Fruit fly (Drosophila melanogaster) whole organism, embryonic: ENCODE results near the gene dia.

Experiments
- Adf1 ChIP-seq: fragments of 200-800 bp; sonication (Bioruptor generic); IDR thresholded peaks from 2 replicates; pipeline ENCODE4 v1.3.6; 2022; ENCODE audit warnings: missing biosample characterization, missing genetic modification characterization
- Atf3 ChIP-seq: fragments of 200-800 bp; sonication (Bioruptor generic); optimal IDR thresholded peaks from 3 replicates; lab custom pipeline; 2016; ENCODE audit warnings: missing biosample characterization, missing genetic modification characterization
- BEAF-32 ChIP-seq: fragments of 200-800 bp; sonication (Bioruptor generic); optimal IDR thresholded peaks from 3 replicates; lab custom pipeline; 2017; ENCODE audit warnings: missing biosample characterization, missing genetic modification characterization, mild to moderate bottlenecking, moderate library complexity, missing genetic modification reagents
- CG11695 ChIP-seq: fragments of 200-800 bp; sonication (Bioruptor generic); IDR thresholded peaks from 3 replicates; pipeline ENCODE4 v1.3.6; 2022; ENCODE audit warnings: missing biosample characterization, missing genetic modification characterization
- CG13123 ChIP-seq: fragments of 200-800 bp; sonication (Bioruptor generic); optimal IDR thresholded peaks from 2 replicates; lab custom pipeline; 2016; ENCODE audit warnings: missing biosample characterization, missing genetic modification characterization
- CG16863 ChIP-seq: fragments of 200-800 bp; sonication (Bioruptor generic); optimal IDR thresholded peaks from 3 replicates; lab custom pipeline; 2016; ENCODE audit warnings: missing biosample characterization, missing genetic modification characterization
- CG17328 ChIP-seq: fragments of 200-800 bp; sonication (Bioruptor generic); IDR thresholded peaks from 2 replicates; pipeline ENCODE4 v1.3.6; 2022; ENCODE audit warnings: missing biosample characterization, missing genetic modification characterization
- CG2678 ChIP-seq: fragments of 200-800 bp; sonication (Bioruptor generic); optimal IDR thresholded peaks from 3 replicates; lab custom pipeline; 2019; ENCODE audit warnings: missing biosample characterization, mild to moderate bottlenecking, missing genetic modification characterization, moderate library complexity
- CG3281 ChIP-seq: fragments of 200-800 bp; sonication (Bioruptor generic); optimal IDR thresholded peaks from 3 replicates; lab custom pipeline; 2017; ENCODE audit warnings: missing biosample characterization, mild to moderate bottlenecking, missing genetic modification characterization
- CG42726 ChIP-seq: fragments of 200-800 bp; sonication (Bioruptor generic); IDR thresholded peaks from 2 replicates; pipeline ENCODE4 v1.3.6; 2022; ENCODE audit warnings: missing biosample characterization, missing genetic modification characterization; ENCODE audit not compliant: partially characterized antibody
- CG43689 ChIP-seq: fragments of 200-800 bp; sonication (Bioruptor generic); IDR thresholded peaks from 2 replicates; pipeline ENCODE4 v1.3.6; 2022; ENCODE audit warnings: missing biosample characterization, missing genetic modification characterization
- CG4617 ChIP-seq: fragments of 200-800 bp; sonication (Bioruptor generic); optimal IDR thresholded peaks from 3 replicates; lab custom pipeline; 2016; ENCODE audit warnings: missing biosample characterization, missing genetic modification characterization, borderline replicate concordance
- CG7987 ChIP-seq: fragments of 200-800 bp; sonication (Bioruptor generic); optimal IDR thresholded peaks from 2 replicates; lab custom pipeline; 2018; ENCODE audit warnings: missing biosample characterization, mild to moderate bottlenecking, missing genetic modification characterization, moderate library complexity
- CG8765 ChIP-seq: fragments of 200-800 bp; sonication (Bioruptor generic); IDR thresholded peaks from 2 replicates; pipeline ENCODE4 v1.3.6; 2022; ENCODE audit warnings: missing biosample characterization, missing genetic modification characterization
- Fer1 ChIP-seq: fragments of 200-800 bp; sonication (Bioruptor generic); optimal IDR thresholded peaks from 2 replicates; lab custom pipeline; 2017; ENCODE audit warnings: missing biosample characterization, mild to moderate bottlenecking, missing genetic modification characterization
- HHEX ChIP-seq: fragments of 200-800 bp; sonication (Bioruptor generic); optimal IDR thresholded peaks from 3 replicates; lab custom pipeline; 2017; ENCODE audit warnings: missing biosample characterization, mild to moderate bottlenecking, missing genetic modification characterization, missing genetic modification reagents
- HLH4C ChIP-seq: fragments of 200-800 bp; sonication (Bioruptor generic); IDR thresholded peaks from 3 replicates; pipeline ENCODE4 v1.3.6; 2022; ENCODE audit warnings: missing biosample characterization, missing genetic modification characterization; ENCODE audit not compliant: partially characterized antibody
- Hr3 ChIP-seq: fragments of 200-800 bp; sonication (Bioruptor generic); optimal IDR thresholded peaks from 3 replicates; lab custom pipeline; 2016; ENCODE audit warnings: missing biosample characterization, missing genetic modification characterization
- Hr78 ChIP-seq, 2 experiments: fragments of 200-800 bp in 1 of 2; fragments of >200 bp in 1 of 2; sonication (Bioruptor generic) in 1 of 2; optimal IDR thresholded peaks; 2 replicates each; lab custom pipeline; 2017 to 2019; ENCODE audit warnings: missing biosample characterization in 2 of 2, missing genetic modification characterization in 2 of 2, mild to moderate bottlenecking in 1 of 2, moderate library complexity in 1 of 2
- Mad ChIP-seq: fragments of 200-800 bp; sonication (Bioruptor generic); optimal IDR thresholded peaks from 2 replicates; lab custom pipeline; 2016; ENCODE audit warnings: missing biosample characterization, missing genetic modification characterization
- Nf-YA ChIP-seq: fragments of 200-800 bp; sonication (Bioruptor generic); IDR thresholded peaks from 2 replicates; pipeline ENCODE4 v1.3.6; 2022; ENCODE audit warnings: missing biosample characterization, missing genetic modification characterization
- Oaz ChIP-seq: fragments of 200-800 bp; sonication (Bioruptor generic); IDR thresholded peaks from 2 replicates; pipeline ENCODE4 v1.3.6; 2022; ENCODE audit warnings: missing biosample characterization, missing genetic modification characterization
- Opbp ChIP-seq: fragments of 200-800 bp; sonication (Bioruptor generic); IDR thresholded peaks from 3 replicates; pipeline ENCODE4 v1.3.6; 2022; ENCODE audit warnings: missing biosample characterization, missing genetic modification characterization; ENCODE audit not compliant: partially characterized antibody
- Rfx ChIP-seq: fragments of 200-800 bp; sonication (Bioruptor generic); IDR thresholded peaks from 2 replicates; pipeline ENCODE4 v1.3.6; 2022; ENCODE audit warnings: missing biosample characterization, missing genetic modification characterization
- Six4 ChIP-seq: fragments of 200-800 bp; sonication (Bioruptor generic); optimal IDR thresholded peaks from 2 replicates; lab custom pipeline; 2016; ENCODE audit warnings: missing biosample characterization, missing genetic modification characterization
- Vsx1 ChIP-seq: fragments of 200-800 bp; sonication (Bioruptor generic); optimal IDR thresholded peaks from 2 replicates; lab custom pipeline; 2017; ENCODE audit warnings: missing biosample characterization, mild to moderate bottlenecking, missing genetic modification characterization, missing genetic modification reagents
- abd-A ChIP-seq: fragments of 200-800 bp; sonication (Bioruptor generic); optimal IDR thresholded peaks from 3 replicates; lab custom pipeline; 2019; ENCODE audit warnings: missing biosample characterization, mild to moderate bottlenecking, missing genetic modification characterization, moderate library complexity
- al ChIP-seq: fragments of 200-800 bp; sonication (Bioruptor generic); IDR thresholded peaks from 2 replicates; pipeline ENCODE4 v1.3.6; 2022; ENCODE audit warnings: missing biosample characterization, missing genetic modification characterization
- bigmax ChIP-seq: fragments of 200-800 bp; sonication (Bioruptor generic); optimal IDR thresholded peaks from 2 replicates; lab custom pipeline; 2018; ENCODE audit warnings: missing biosample characterization, mild to moderate bottlenecking, missing genetic modification characterization
- chinmo ChIP-seq: fragments of 200-800 bp; sonication (Bioruptor generic); IDR thresholded peaks from 4 replicates; pipeline ENCODE4 v1.3.6; 2022; ENCODE audit warnings: missing biosample characterization, missing genetic modification characterization; ENCODE audit not compliant: partially characterized antibody
- danr ChIP-seq: fragments of 200-800 bp; sonication (Bioruptor generic); IDR thresholded peaks from 2 replicates; pipeline ENCODE4 v1.3.6; 2022; ENCODE audit warnings: missing biosample characterization, missing genetic modification characterization
- dmrt99B ChIP-seq: fragments of 200-800 bp; sonication (Bioruptor generic); optimal IDR thresholded peaks from 2 replicates; lab custom pipeline; 2018; ENCODE audit warnings: missing biosample characterization, mild to moderate bottlenecking, missing genetic modification characterization, moderate library complexity
- ems ChIP-seq: fragments of 200-800 bp; sonication (Bioruptor generic); optimal IDR thresholded peaks from 3 replicates; lab custom pipeline; 2016; ENCODE audit warnings: missing biosample characterization, missing genetic modification characterization
- esg ChIP-seq: fragments of 200-800 bp; sonication (Bioruptor generic); conservative IDR thresholded peaks from 2 replicates; pipeline ENCODE4 v1.3.6; 2022; ENCODE audit warnings: missing biosample characterization, missing genetic modification characterization
- eve ChIP-seq, 2 experiments: fragments of >200 bp; optimal IDR thresholded peaks; 2 replicates each; lab custom pipeline; 2017; ENCODE audit warnings: missing biosample characterization in 2 of 2, missing genetic modification characterization in 2 of 2
- gcm ChIP-seq: fragments of 200-800 bp; sonication (Bioruptor generic); optimal IDR thresholded peaks from 2 replicates; lab custom pipeline; 2019; ENCODE audit warnings: missing biosample characterization, mild to moderate bottlenecking, missing genetic modification characterization, moderate library complexity
- grau ChIP-seq: fragments of 200-800 bp; optimal IDR thresholded peaks from 3 replicates; lab custom pipeline; 2019; ENCODE audit warnings: missing biosample characterization, mild to moderate bottlenecking, missing genetic modification characterization, moderate library complexity
- gsb-n ChIP-seq: fragments of 200-800 bp; sonication (Bioruptor generic); optimal IDR thresholded peaks from 3 replicates; lab custom pipeline; 2018; ENCODE audit warnings: missing biosample characterization, mild to moderate bottlenecking, missing genetic modification characterization
- ham ChIP-seq: fragments of 200-800 bp; sonication (Bioruptor generic); IDR thresholded peaks from 2 replicates; pipeline ENCODE4 v1.3.6; 2022; ENCODE audit warnings: missing biosample characterization, missing genetic modification characterization
- ind ChIP-seq: fragments of 200-800 bp; sonication (Bioruptor generic); optimal IDR thresholded peaks from 3 replicates; lab custom pipeline; 2016; ENCODE audit warnings: missing biosample characterization, missing genetic modification characterization
- kah ChIP-seq: fragments of 200-800 bp; sonication (Bioruptor generic); optimal IDR thresholded peaks from 2 replicates; lab custom pipeline; 2018; ENCODE audit warnings: missing biosample characterization, mild to moderate bottlenecking, missing genetic modification characterization
- mam ChIP-seq: fragments of 200-800 bp; sonication (Bioruptor generic); optimal IDR thresholded peaks from 3 replicates; lab custom pipeline; 2016; ENCODE audit warnings: missing biosample characterization, missing genetic modification characterization
- odd ChIP-seq: fragments of 200-800 bp; sonication (Bioruptor generic); optimal IDR thresholded peaks from 2 replicates; lab custom pipeline; 2017; ENCODE audit warnings: missing biosample characterization, mild to moderate bottlenecking, missing genetic modification characterization
- pan ChIP-seq, 4 experiments: fragments of >200 bp in 3 of 4; fragments of 200-800 bp in 1 of 4; sonication (Bioruptor generic) in 1 of 4; optimal IDR thresholded peaks in 3 of 4; IDR thresholded peaks in 1 of 4; 2 replicates each; pipeline versions ENCODE4 v1.3.6 to Lab custom; 2017 to 2022; ENCODE audit warnings: missing biosample characterization in 2 of 4, missing genetic modification characterization in 2 of 4, mixed read lengths in 1 of 4
- sd ChIP-seq: fragments of 200-800 bp; sonication (Bioruptor generic); optimal IDR thresholded peaks from 3 replicates; lab custom pipeline; 2018; ENCODE audit warnings: missing biosample characterization, mild to moderate bottlenecking, missing genetic modification characterization, moderate library complexity
- seq ChIP-seq: fragments of 200-800 bp; sonication (Bioruptor generic); IDR thresholded peaks from 2 replicates; pipeline ENCODE4 v1.3.6; 2022; ENCODE audit warnings: missing biosample characterization, missing genetic modification characterization
- stc ChIP-seq: fragments of 200-800 bp; sonication (Bioruptor generic); IDR thresholded peaks from 2 replicates; pipeline ENCODE4 v1.3.6; 2022; ENCODE audit warnings: missing biosample characterization, missing genetic modification characterization
- tll ChIP-seq, 2 experiments: fragments of 200-800 bp in 1 of 2; fragments of >200 bp in 1 of 2; sonication (Bioruptor generic) in 1 of 2; optimal IDR thresholded peaks; 2 replicates each; lab custom pipeline; 2017 to 2019; ENCODE audit warnings: missing biosample characterization in 2 of 2, missing genetic modification characterization in 2 of 2, mild to moderate bottlenecking in 1 of 2, moderate library complexity in 1 of 2
- trem ChIP-seq: fragments of 200-800 bp; optimal IDR thresholded peaks from 3 replicates; lab custom pipeline; 2019; ENCODE audit warnings: missing biosample characterization, mild to moderate bottlenecking, missing genetic modification characterization, moderate library complexity

Gene dia

DNA sequence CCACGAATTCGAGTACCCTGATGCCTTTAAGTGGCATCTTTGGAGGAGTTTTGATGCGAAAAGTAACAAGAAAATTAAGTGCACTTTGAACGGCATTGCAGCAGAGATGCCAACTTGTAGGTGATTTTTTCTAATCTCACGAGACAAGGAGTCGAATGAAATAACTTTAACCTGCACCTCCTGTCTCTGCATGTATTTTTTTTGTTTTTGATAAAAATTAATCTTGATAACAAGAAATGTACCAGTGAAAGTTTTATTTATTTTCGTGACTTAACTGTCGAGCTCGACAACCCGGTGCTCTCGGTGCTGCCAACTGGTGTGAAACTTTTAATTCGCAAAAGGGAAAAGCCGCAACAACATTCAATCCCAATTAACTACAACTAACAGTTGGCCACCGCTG lies 5.8 kb upstream of the dia start, which contains the start of the genes Amacr and Ns4 (continued):
- TF ChIP-seq Vsx1 (GFP tag; lab: Kevin White, UChicago), result no peak
- no peak for TF ChIP-seq CG42726
- TF ChIP-seq al, result peak; percentile 62
- TF ChIP-seq Opbp (GFP tag; lab: Robert Waterston, UW), result 0 out of 3 replicates have a peak, but pooled peaks have one; percentile 10
- peak; percentile 3 for TF ChIP-seq HHEX
- TF ChIP-seq gcm (GFP tag; lab: Kevin White, UChicago), result no peak
- no peak for TF ChIP-seq Hr78 (GFP tag; optimal IDR thresholded peaks at IDR 0.05; lab: Kevin White, UChicago)
- peak; percentile 49 for TF ChIP-seq Atf3
- no peak for TF ChIP-seq CG2678 (tag; lab: Kevin White, UChicago)
- TF ChIP-seq CG17328 (GFP tag; lab: Robert Waterston, UW), result peak; percentile 40; the same call in 1 of the 2 replicates
- TF ChIP-seq CG16863 (GFP tag; lab: Kevin White, UChicago), result peak; percentile 46
- no peak for TF ChIP-seq pan (optimal IDR thresholded peaks at IDR 0.05; lab: Kevin White, UChicago)
- TF ChIP-seq pan (GFP tag; optimal IDR thresholded peaks at IDR 0.05 in 1 of 2, IDR thresholded peaks at IDR 0.05 in 1 of 2), result peak in 1 of 2 experiments; percentile 57
- no peak for TF ChIP-seq eve (GFP tag; optimal IDR thresholded peaks at IDR 0.05; lab: Kevin White, UChicago)
- TF ChIP-seq ham (GFP tag; lab: Robert Waterston, UW), result no peak
- peak; percentile 33; the same call in 1 of the 2 replicates for TF ChIP-seq esg (GFP tag; lab: Robert Waterston, UW)
- TF ChIP-seq Rfx (GFP tag; lab: Robert Waterston, UW), result peak; percentile 73
- TF ChIP-seq abd-A, result no peak
- no peak for TF ChIP-seq CG13123 (GFP tag; lab: Kevin White, UChicago)
- TF ChIP-seq Hr3, result peak; percentile 44
- TF ChIP-seq CG4617 (GFP tag; lab: Kevin White, UChicago), result peak; percentile 78
- 0 out of 3 replicates have a peak, but pooled peaks have one; percentile 40 for TF ChIP-seq HLH4C (GFP tag; lab: Robert Waterston, UW)
- TF ChIP-seq ind (GFP tag; lab: Kevin White, UChicago), result peak; percentile 30
- peak; percentile 66 for TF ChIP-seq grau (tag; lab: Kevin White, UChicago)
- no peak for TF ChIP-seq CG7987 (GFP tag; lab: Kevin White, UChicago)
- TF ChIP-seq Mad, result peak; percentile 36
- no peak for TF ChIP-seq seq (GFP tag; lab: Robert Waterston, UW)
- no peak for TF ChIP-seq kah (GFP tag; lab: Kevin White, UChicago)
- peak; percentile 55 for TF ChIP-seq ems
- TF ChIP-seq odd, result peak; percentile 28
- TF ChIP-seq tll (GFP tag; optimal IDR thresholded peaks at IDR 0.05; lab: Kevin White, UChicago), result no peak
- no peak for TF ChIP-seq Six4 (GFP tag; lab: Kevin White, UChicago)
- no peak for TF ChIP-seq dmrt99B (tag; lab: Kevin White, UChicago)
- TF ChIP-seq Nf-YA (GFP tag; lab: Robert Waterston, UW), result no peak
- TF ChIP-seq CG43689 (GFP tag; lab: Robert Waterston, UW), result no peak
- TF ChIP-seq stc (GFP tag; lab: Robert Waterston, UW), result no peak
- no peak for TF ChIP-seq CG8765 (GFP tag; lab: Robert Waterston, UW)
- no peak for TF ChIP-seq Fer1
- TF ChIP-seq bigmax, result no peak
- peak; percentile 46; the same call in 1 of the 2 replicates for TF ChIP-seq Oaz (GFP tag; lab: Robert Waterston, UW)
- TF ChIP-seq CG3281 (GFP tag; lab: Kevin White, UChicago), result no peak
- 0 out of 2 replicates have a peak, but pooled peaks have one; percentile 20 for TF ChIP-seq Adf1 (GFP tag; lab: Robert Waterston, UW)
- no peak for TF ChIP-seq danr (GFP tag; lab: Robert Waterston, UW)
- peak; percentile 64; the same call in 1 of the 4 replicates for TF ChIP-seq chinmo (GFP tag; lab: Robert Waterston, UW)
- peak; percentile 99 for TF ChIP-seq trem (tag; lab: Kevin White, UChicago)
- TF ChIP-seq mam, result peak; percentile 74
- TF ChIP-seq gsb-n (tag; lab: Kevin White, UChicago), result no peak
- peak; percentile 59 for TF ChIP-seq BEAF-32
- TF ChIP-seq sd (tag; lab: Kevin White, UChicago), result no peak
- TF ChIP-seq CG11695 (GFP tag; lab: Robert Waterston, UW), result 0 out of 3 replicates have a peak, but pooled peaks have one; percentile 9
